Worm (Caenorhabditis elegans) whole organism, young adult: ENCODE data around the gene F11C7.2.

ENCODE experiments used
- B0019.2 ChIP-seq: fragments of 200-800 bp; sonication (Bioruptor generic); conservative IDR thresholded peaks from 2 replicates; pipeline ENCODE4 v1.3.6; 2022; ENCODE audit warnings: missing genetic modification reagents, missing genetic modification characterization, missing compliant biosample characterization
- F33H1.4 ChIP-seq: fragments of 200-800 bp; sonication (Bioruptor generic); IDR thresholded peaks from 2 replicates; pipeline ENCODE4 v1.3.6; 2022; ENCODE audit warnings: missing genetic modification reagents, missing genetic modification characterization, missing compliant biosample characterization
- F49E8.2 ChIP-seq: sonication (generic microtip); optimal IDR thresholded peaks from 3 replicates; lab custom pipeline; 2017; ENCODE audit warnings: missing genetic modification characterization, mild to moderate bottlenecking, missing compliant biosample characterization, antibody characterized with exemption, moderate library complexity; ENCODE audit not compliant: insufficient read depth
- F52B5.7 ChIP-seq: sonication (generic microtip); optimal IDR thresholded peaks from 2 replicates; lab custom pipeline; 2016; ENCODE audit warnings: mild to moderate bottlenecking, missing genetic modification characterization, missing compliant biosample characterization
- F55B11.4 ChIP-seq: sonication (generic microtip); optimal IDR thresholded peaks from 2 replicates; lab custom pipeline; 2016; ENCODE audit warnings: missing compliant biosample characterization, missing genetic modification characterization, borderline replicate concordance; ENCODE audit not compliant: insufficient read depth
- K11D2.4 ChIP-seq: fragments of 200-800 bp; sonication (Bioruptor generic); IDR thresholded peaks from 2 replicates; pipeline ENCODE4 v1.3.6; 2022; ENCODE audit warnings: missing genetic modification reagents, missing genetic modification characterization, missing compliant biosample characterization
- K12H6.12 ChIP-seq: fragments of 200-800 bp; sonication (Bioruptor generic); optimal IDR thresholded peaks from 2 replicates; lab custom pipeline; 2018; ENCODE audit warnings: mild to moderate bottlenecking, missing genetic modification characterization, missing compliant biosample characterization
- T07F8.4 ChIP-seq: sonication (generic microtip); optimal IDR thresholded peaks from 2 replicates; lab custom pipeline; 2016; ENCODE audit warnings: mild to moderate bottlenecking, missing genetic modification characterization, moderate library complexity, missing compliant biosample characterization
- Y53G8AR.9 ChIP-seq: fragments of 200-800 bp; sonication (Bioruptor generic); conservative IDR thresholded peaks from 2 replicates; pipeline ENCODE4 v1.3.6; 2022; ENCODE audit warnings: missing genetic modification reagents, missing genetic modification characterization, missing compliant biosample characterization
- ceh-27 ChIP-seq: fragments of 200-800 bp; sonication (Bioruptor generic); optimal IDR thresholded peaks from 2 replicates; lab custom pipeline; 2018; ENCODE audit warnings: mild to moderate bottlenecking, missing genetic modification characterization, moderate library complexity, missing compliant biosample characterization
- dpff-1 ChIP-seq: sonication (generic microtip); optimal IDR thresholded peaks from 2 replicates; lab custom pipeline; 2017; ENCODE audit warnings: mild to moderate bottlenecking, missing genetic modification characterization, missing compliant biosample characterization
- dpl-1 ChIP-seq: fragments of 150-350 bp; optimal IDR thresholded peaks from 2 replicates; lab custom pipeline; 2014; ENCODE audit warnings: missing biosample characterization, missing genetic modification reagents, missing genetic modification characterization
- ets-4 ChIP-seq: fragments of 200-800 bp; sonication (Bioruptor generic); optimal IDR thresholded peaks from 2 replicates; lab custom pipeline; 2018; ENCODE audit warnings: mild to moderate bottlenecking, missing genetic modification characterization, missing compliant biosample characterization
- fkh-3 ChIP-seq: sonication (generic microtip); optimal IDR thresholded peaks from 2 replicates; lab custom pipeline; 2016; ENCODE audit warnings: mild to moderate bottlenecking, missing genetic modification characterization, missing compliant biosample characterization
- hlh-12 ChIP-seq: sonication (generic microtip); optimal IDR thresholded peaks from 2 replicates; lab custom pipeline; 2016; ENCODE audit warnings: missing genetic modification characterization, missing compliant biosample characterization
- hmg-1.2 ChIP-seq: fragments of 200-800 bp; sonication (Bioruptor generic); IDR thresholded peaks from 2 replicates; pipeline ENCODE4 v1.3.6; 2022; ENCODE audit warnings: missing genetic modification reagents, missing genetic modification characterization, missing compliant biosample characterization
- lag-1 ChIP-seq: fragments of 200-800 bp; sonication (Bioruptor generic); IDR thresholded peaks from 2 replicates; pipeline ENCODE4 v1.3.6; 2022; ENCODE audit warnings: missing genetic modification reagents, missing genetic modification characterization, missing compliant biosample characterization
- lin-26 ChIP-seq: fragments of 200-800 bp; sonication (Bioruptor generic); IDR thresholded peaks from 2 replicates; pipeline ENCODE4 v1.3.6; 2022; ENCODE audit warnings: missing genetic modification reagents, missing genetic modification characterization, missing compliant biosample characterization
- lir-1 ChIP-seq: fragments of 200-800 bp; sonication (Bioruptor generic); conservative IDR thresholded peaks from 2 replicates; pipeline ENCODE4 v1.3.6; 2022; ENCODE audit warnings: missing genetic modification reagents, missing genetic modification characterization, missing compliant biosample characterization
- lsy-27 ChIP-seq: sonication (generic microtip); optimal IDR thresholded peaks from 2 replicates; lab custom pipeline; 2017; ENCODE audit warnings: missing genetic modification characterization, mild to moderate bottlenecking, missing compliant biosample characterization, antibody characterized with exemption, missing genotype, borderline replicate concordance; ENCODE audit not compliant: insufficient read depth
- madf-10 ChIP-seq: sonication (generic microtip); optimal IDR thresholded peaks from 2 replicates; lab custom pipeline; 2016; ENCODE audit warnings: mild to moderate bottlenecking, missing genetic modification characterization, missing compliant biosample characterization
- madf-3 ChIP-seq: fragments of 200-800 bp; sonication (Bioruptor generic); IDR thresholded peaks from 2 replicates; pipeline ENCODE4 v1.3.6; 2022; ENCODE audit warnings: missing genetic modification reagents, missing genetic modification characterization, missing compliant biosample characterization
- mcd-1 ChIP-seq: fragments of 200-800 bp; sonication (Bioruptor generic); IDR thresholded peaks from 2 replicates; pipeline ENCODE4 v1.3.6; 2022; ENCODE audit warnings: missing genetic modification reagents, missing genetic modification characterization, missing compliant biosample characterization
- mel-28 ChIP-seq: sonication (generic microtip); optimal IDR thresholded peaks from 2 replicates; lab custom pipeline; 2016; ENCODE audit warnings: borderline replicate concordance, mild to moderate bottlenecking, missing genetic modification characterization, missing compliant biosample characterization
- nhr-80 ChIP-seq: sonication (generic microtip); optimal IDR thresholded peaks from 2 replicates; lab custom pipeline; 2016; ENCODE audit warnings: missing genetic modification characterization, missing compliant biosample characterization
- pbrm-1 ChIP-seq: fragments of 200-800 bp; sonication (Bioruptor generic); IDR thresholded peaks from 2 replicates; pipeline ENCODE4 v1.3.6; 2022; ENCODE audit warnings: missing genetic modification reagents, missing genetic modification characterization, missing compliant biosample characterization
- pha-4 ChIP-seq: fragments of 150-350 bp; sonication (generic microtip); optimal IDR thresholded peaks from 2 replicates; lab custom pipeline; 2014; ENCODE audit warnings: missing biosample characterization, missing genetic modification reagents, missing genetic modification characterization
- repo-1 ChIP-seq: sonication (generic microtip); optimal IDR thresholded peaks from 2 replicates; lab custom pipeline; 2017; ENCODE audit warnings: mild to moderate bottlenecking, missing genetic modification characterization, missing compliant biosample characterization
- sdz-38 ChIP-seq: sonication (generic microtip); optimal IDR thresholded peaks from 2 replicates; lab custom pipeline; 2016; ENCODE audit warnings: missing genotype, missing genetic modification characterization, missing compliant biosample characterization
- snpc-4 ChIP-seq, 5 experiments: fragments of 150-350 bp in 1 of 5; sonication (generic microtip) in 4 of 5; optimal IDR thresholded peaks; 2 replicates each; lab custom pipeline; 2014 to 2018; ENCODE audit warnings: missing genetic modification characterization in 5 of 5, missing biosample characterization in 3 of 5, antibody characterized with exemption in 2 of 5, mild to moderate bottlenecking in 2 of 5, missing compliant biosample characterization in 2 of 5, missing genotype in 2 of 5, moderate library complexity in 2 of 5, missing genetic modification reagents in 1 of 5

Gene F11C7.2

ce11 chrX:17426712-17427111 is 30.1 kb downstream of the F11C7.2 start:
- TF ChIP-seq K11D2.4 (GFP tag; lab: Robert Waterston, UW) (no peak), sdz-38 (tag; lab: Kevin White, UChicago) (no peak), snpc-4 (GFP tag; optimal IDR thresholded peaks at IDR 0.05; lab: Kevin White, UChicago) (no peak), snpc-4 (tag; optimal IDR thresholded peaks at IDR 0.05; lab: Kevin White, UChicago) (no peak), F52B5.7 (tag; lab: Kevin White, UChicago) (no peak)

ce11 chrX:17427778-17428177 is 31.2 kb downstream of the F11C7.2 start:
- TF ChIP-seq lir-1 (GFP tag; lab: Robert Waterston, UW) = no peak
- TF ChIP-seq lin-26 (GFP tag; lab: Robert Waterston, UW) = 0 out of 2 replicates have a peak, but pooled peaks have one; percentile 30

DNA sequence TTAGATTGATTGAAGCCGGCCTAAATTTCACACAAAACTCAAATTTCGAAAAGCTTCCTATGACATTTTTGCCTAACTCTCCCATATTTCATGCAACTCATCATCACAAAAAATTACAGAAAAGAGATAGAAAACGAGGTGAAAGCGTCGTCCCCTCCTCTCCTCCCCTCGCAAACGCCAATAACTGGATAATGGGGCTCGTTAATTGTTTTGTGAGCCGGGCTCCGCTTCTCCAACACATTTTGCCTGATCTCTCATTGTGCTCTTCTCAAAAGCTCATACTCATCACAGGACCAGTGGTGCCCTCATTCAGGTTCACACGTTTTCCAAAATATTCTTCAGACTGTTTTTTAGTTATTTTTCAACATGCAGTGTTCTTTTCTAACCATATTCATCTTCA is 32.2 kb downstream of the F11C7.2 start, which contains the start of gene pbo-6:
pbo-6 (plus strand) TSS at position 240 of the 400 bp plus-strand sequence.
- TF ChIP-seq K12H6.12 (tag; lab: Kevin White, UChicago) (no peak), pbrm-1 (GFP tag; lab: Robert Waterston, UW) (no peak), mel-28 (tag; lab: Kevin White, UChicago) (no peak), lsy-27 (no peak), pha-4 (tag; lab: Kevin White, UChicago) (no peak), mcd-1 (GFP tag; lab: Robert Waterston, UW) (no peak), hlh-12 (tag; lab: Kevin White, UChicago) (no peak), ceh-27 (no peak), repo-1 (tag; lab: Kevin White, UChicago) (no peak)

DNA sequence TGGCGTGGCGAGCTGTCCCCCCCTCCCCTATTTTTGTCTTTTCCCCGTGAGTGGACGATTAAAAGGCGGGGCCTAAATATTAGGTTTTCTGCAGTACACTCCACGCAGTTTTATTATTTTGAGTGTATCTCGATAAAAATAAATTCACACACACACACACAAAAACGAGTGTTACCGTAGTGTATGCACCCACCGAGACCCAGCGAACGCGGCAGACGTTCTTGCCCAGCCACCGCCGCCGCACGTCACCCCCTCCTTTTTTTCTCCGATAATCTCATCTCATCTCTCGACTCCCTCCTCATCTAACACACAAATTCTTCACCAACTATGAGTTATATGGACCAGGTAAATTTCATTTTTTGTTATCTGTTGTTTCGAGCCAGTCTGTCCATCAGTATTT is 37.6 kb downstream of the F11C7.2 start, which contains the start of gene fubl-3:
fubl-3 (plus strand) TSS at position 212 of the 400 bp plus-strand sequence.
- peak; percentile 33; the same call in 1 of the 2 replicates for TF ChIP-seq hmg-1.2
- TF ChIP-seq fkh-3 = no peak
- TF ChIP-seq ets-4 (GFP tag; lab: Kevin White, UChicago) = no peak
- peak; percentile 17 for TF ChIP-seq snpc-4 (GFP tag; optimal IDR thresholded peaks at IDR 0.05; lab: Kevin White, UChicago)
- TF ChIP-seq snpc-4 (tag; optimal IDR thresholded peaks at IDR 0.05; lab: Kevin White, UChicago) = peak in 2 of 4 experiments; percentile 66 to 77
- no peak for TF ChIP-seq madf-3
- TF ChIP-seq F55B11.4 (tag; lab: Kevin White, UChicago) = no peak
- TF ChIP-seq lag-1 = no peak
- TF ChIP-seq F33H1.4 (GFP tag; lab: Robert Waterston, UW) = peak; percentile 31; the same call in 1 of the 2 replicates
- TF ChIP-seq Y53G8AR.9 (GFP tag; lab: Robert Waterston, UW) = no peak
- TF ChIP-seq nhr-80 = peak; percentile 13
- peak; percentile 57 for TF ChIP-seq madf-10
- no peak for TF ChIP-seq T07F8.4 (tag; lab: Kevin White, UChicago)
- TF ChIP-seq, all 124 proteins: peak for 5

- TF ChIP-seq dpl-1 (no peak), dpff-1 (tag; lab: Kevin White, UChicago) (no peak), F49E8.2 (no peak), B0019.2 (GFP tag; lab: Robert Waterston, UW) (no peak)
Measured at ce11 chrX:17438386-17438785, 41.8 kb downstream of the F11C7.2 start, which contains the start of gene C36E6.8. TSS of gene C36E6.8 (plus strand) at chrX:17438686.
